Fruit fly (Drosophila melanogaster) whole organism, embryonic: ENCODE results near the gene Hrb27C.

ENCODE experiments used
- Adf1 ChIP-seq: fragments of 200-800 bp; sonication (Bioruptor generic); IDR thresholded peaks from 2 replicates; pipeline ENCODE4 v1.3.6; 2022; ENCODE audit warnings: missing biosample characterization, missing genetic modification characterization
- Atf3 ChIP-seq: fragments of 200-800 bp; sonication (Bioruptor generic); optimal IDR thresholded peaks from 3 replicates; lab custom pipeline; 2016; ENCODE audit warnings: missing biosample characterization, missing genetic modification characterization
- B-H1 ChIP-seq: fragments of 200-800 bp; sonication (Bioruptor generic); IDR thresholded peaks from 3 replicates; pipeline ENCODE4 v1.3.6; 2022; ENCODE audit warnings: missing biosample characterization, missing genetic modification characterization
- B-H2 ChIP-seq: fragments of 200-800 bp; sonication (Bioruptor generic); optimal IDR thresholded peaks from 2 replicates; lab custom pipeline; 2018; ENCODE audit warnings: missing biosample characterization, mild to moderate bottlenecking, missing genetic modification characterization
- CG10267 ChIP-seq: fragments of 200-800 bp; sonication (Bioruptor generic); optimal IDR thresholded peaks from 2 replicates; lab custom pipeline; 2018; ENCODE audit warnings: missing biosample characterization, mild to moderate bottlenecking, missing genetic modification characterization, moderate library complexity
- CG11247 ChIP-seq: fragments of 200-800 bp; sonication (Bioruptor generic); IDR thresholded peaks from 2 replicates; pipeline ENCODE4 v1.3.6; 2022; ENCODE audit warnings: missing biosample characterization, missing genetic modification characterization
- CG12659 ChIP-seq: fragments of 200-800 bp; sonication (Bioruptor generic); optimal IDR thresholded peaks from 3 replicates; lab custom pipeline; 2017; ENCODE audit warnings: mild to moderate bottlenecking, missing biosample characterization, missing genetic modification reagents, missing genetic modification characterization
- CG12942 ChIP-seq: fragments of 200-800 bp; sonication (Bioruptor generic); optimal IDR thresholded peaks from 3 replicates; lab custom pipeline; 2016; ENCODE audit warnings: missing biosample characterization, missing genetic modification characterization
- CG16779 ChIP-seq: fragments of 200-800 bp; sonication (Bioruptor generic); IDR thresholded peaks from 2 replicates; pipeline ENCODE4 v1.3.6; 2022; ENCODE audit warnings: missing biosample characterization, missing genetic modification characterization
- CG17186 ChIP-seq: fragments of 200-800 bp; sonication (Bioruptor generic); optimal IDR thresholded peaks from 3 replicates; lab custom pipeline; 2017; ENCODE audit warnings: missing biosample characterization, missing genetic modification reagents, missing genetic modification characterization
- CG31365 ChIP-seq: fragments of 200-800 bp; sonication (Bioruptor generic); optimal IDR thresholded peaks from 2 replicates; lab custom pipeline; 2018; ENCODE audit warnings: missing biosample characterization, mild to moderate bottlenecking, missing genetic modification characterization
- CG33213 ChIP-seq: fragments of 200-800 bp; sonication (Bioruptor generic); optimal IDR thresholded peaks from 3 replicates; lab custom pipeline; 2016; ENCODE audit warnings: missing biosample characterization, missing genetic modification characterization
- CG3407 ChIP-seq: fragments of 200-800 bp; sonication (Bioruptor generic); optimal IDR thresholded peaks from 2 replicates; lab custom pipeline; 2018; ENCODE audit warnings: missing biosample characterization, mild to moderate bottlenecking, missing genetic modification characterization
- CG3995 ChIP-seq: fragments of 200-800 bp; sonication (Bioruptor generic); optimal IDR thresholded peaks from 3 replicates; lab custom pipeline; 2016; ENCODE audit warnings: missing biosample characterization, missing genetic modification characterization
- CG4404 ChIP-seq: fragments of 200-800 bp; sonication (Bioruptor generic); IDR thresholded peaks from 2 replicates; pipeline ENCODE4 v1.3.6; 2022; ENCODE audit warnings: missing biosample characterization, missing genetic modification characterization
- CG4730 ChIP-seq: fragments of 200-800 bp; sonication (Bioruptor generic); IDR thresholded peaks from 2 replicates; pipeline ENCODE4 v1.3.6; 2022; ENCODE audit warnings: missing biosample characterization, missing genetic modification characterization
- CG6175 ChIP-seq: fragments of 200-800 bp; sonication (Bioruptor generic); IDR thresholded peaks from 3 replicates; pipeline ENCODE4 v1.3.6; 2022; ENCODE audit warnings: missing biosample characterization, missing genetic modification characterization
- CG7372 ChIP-seq: fragments of 200-800 bp; sonication (Bioruptor generic); IDR thresholded peaks from 2 replicates; pipeline ENCODE4 v1.3.6; 2022; ENCODE audit warnings: missing biosample characterization, missing genetic modification characterization
- CG8924 ChIP-seq: fragments of 200-800 bp; optimal IDR thresholded peaks from 3 replicates; lab custom pipeline; 2019; ENCODE audit warnings: missing biosample characterization, mild to moderate bottlenecking, missing genetic modification characterization, moderate library complexity
- Dad ChIP-seq: fragments of 200-800 bp; sonication (Bioruptor generic); optimal IDR thresholded peaks from 3 replicates; lab custom pipeline; 2016; ENCODE audit warnings: missing biosample characterization, missing genetic modification characterization
- Dfd ChIP-seq, 2 experiments: fragments of >200 bp; optimal IDR thresholded peaks; 2 replicates each; lab custom pipeline; 2017; ENCODE audit warnings: missing biosample characterization in 2 of 2, missing genetic modification characterization in 2 of 2
- Doc3 ChIP-seq: fragments of 200-800 bp; sonication (Bioruptor generic); IDR thresholded peaks from 3 replicates; pipeline ENCODE4 v1.3.6; 2022; ENCODE audit warnings: missing biosample characterization, missing genetic modification characterization; ENCODE audit not compliant: partially characterized antibody
- GATAe ChIP-seq: fragments of 200-800 bp; sonication (Bioruptor generic); conservative IDR thresholded peaks from 2 replicates; pipeline ENCODE4 v1.3.6; 2022; ENCODE audit warnings: missing biosample characterization, missing genetic modification characterization
- Gug ChIP-seq: fragments of 200-800 bp; sonication (Bioruptor generic); IDR thresholded peaks from 4 replicates; pipeline ENCODE4 v1.3.6; 2022; ENCODE audit warnings: missing biosample characterization, missing genetic modification characterization
- HLHmδ ChIP-seq: fragments of 200-800 bp; sonication (Bioruptor generic); optimal IDR thresholded peaks from 2 replicates; lab custom pipeline; 2018; ENCODE audit warnings: missing biosample characterization, mild to moderate bottlenecking, missing genetic modification characterization, moderate library complexity
- Mad ChIP-seq: fragments of 200-800 bp; sonication (Bioruptor generic); optimal IDR thresholded peaks from 2 replicates; lab custom pipeline; 2016; ENCODE audit warnings: missing biosample characterization, missing genetic modification characterization
- Meics ChIP-seq: fragments of 200-800 bp; sonication (Bioruptor generic); optimal IDR thresholded peaks from 2 replicates; lab custom pipeline; 2017; ENCODE audit warnings: missing biosample characterization, mild to moderate bottlenecking, missing genetic modification characterization
- Usf ChIP-seq: fragments of 200-800 bp; sonication (Bioruptor generic); optimal IDR thresholded peaks from 2 replicates; lab custom pipeline; 2017; ENCODE audit warnings: missing genotype, missing biosample characterization, missing genetic modification characterization
- az2 ChIP-seq: fragments of 200-800 bp; sonication (Bioruptor generic); optimal IDR thresholded peaks from 3 replicates; lab custom pipeline; 2016; ENCODE audit warnings: missing biosample characterization, missing genetic modification characterization
- bbx ChIP-seq: fragments of 200-800 bp; sonication (Bioruptor generic); IDR thresholded peaks from 2 replicates; pipeline ENCODE4 v1.3.6; 2022; ENCODE audit warnings: missing biosample characterization, missing genetic modification characterization; ENCODE audit not compliant: partially characterized antibody
- bowl ChIP-seq: fragments of 200-800 bp; sonication (Bioruptor generic); IDR thresholded peaks from 2 replicates; pipeline ENCODE4 v1.3.6; 2022; ENCODE audit warnings: missing biosample characterization, missing genetic modification characterization
- crp ChIP-seq, 2 experiments: fragments of 200-800 bp; sonication (Bioruptor generic); optimal IDR thresholded peaks; 2 replicates in 1 of 2; 3 replicates in 1 of 2; lab custom pipeline; 2017; ENCODE audit warnings: missing biosample characterization in 2 of 2, missing genetic modification characterization in 2 of 2, mild to moderate bottlenecking in 1 of 2, moderate library complexity in 1 of 2
- cwo ChIP-seq: fragments of 200-800 bp; sonication (Bioruptor generic); optimal IDR thresholded peaks from 3 replicates; lab custom pipeline; 2017; ENCODE audit warnings: missing biosample characterization, missing genetic modification characterization, mild to moderate bottlenecking, moderate library complexity, missing genetic modification reagents
- danr ChIP-seq: fragments of 200-800 bp; sonication (Bioruptor generic); IDR thresholded peaks from 2 replicates; pipeline ENCODE4 v1.3.6; 2022; ENCODE audit warnings: missing biosample characterization, missing genetic modification characterization
- dmrt11E ChIP-seq: fragments of 200-800 bp; sonication (Bioruptor generic); optimal IDR thresholded peaks from 3 replicates; lab custom pipeline; 2018; ENCODE audit warnings: missing biosample characterization, mild to moderate bottlenecking, missing genetic modification characterization, moderate library complexity
- hkb ChIP-seq, 2 experiments: fragments of 200-800 bp in 1 of 2; fragments of >200 bp in 1 of 2; sonication (Bioruptor generic) in 1 of 2; IDR thresholded peaks in 1 of 2; optimal IDR thresholded peaks in 1 of 2; 2 replicates each; pipeline versions ENCODE4 v1.3.6 to Lab custom; 2017 to 2022; ENCODE audit warnings: missing biosample characterization in 1 of 2, missing genetic modification characterization in 1 of 2
- jigr1 ChIP-seq: fragments of 200-800 bp; sonication (Bioruptor generic); IDR thresholded peaks from 3 replicates; pipeline ENCODE4 v1.3.6; 2022; ENCODE audit warnings: missing biosample characterization, missing genetic modification characterization
- maf-S ChIP-seq: fragments of 200-800 bp; sonication (Bioruptor generic); optimal IDR thresholded peaks from 2 replicates; lab custom pipeline; 2016; ENCODE audit warnings: missing biosample characterization, missing genetic modification characterization
- nom ChIP-seq: fragments of 200-800 bp; sonication (Bioruptor generic); optimal IDR thresholded peaks from 2 replicates; lab custom pipeline; 2017; ENCODE audit warnings: missing biosample characterization, missing genetic modification characterization, mild to moderate bottlenecking, moderate library complexity, missing genetic modification reagents
- otp ChIP-seq: fragments of 200-800 bp; sonication (Bioruptor generic); IDR thresholded peaks from 3 replicates; pipeline ENCODE4, ENCODE4 v1.3.6; 2022; ENCODE audit warnings: missing biosample characterization, missing genetic modification characterization
- pros ChIP-seq: fragments of 200-800 bp; sonication (Bioruptor generic); optimal IDR thresholded peaks from 3 replicates; lab custom pipeline; 2019; ENCODE audit warnings: missing biosample characterization, mild to moderate bottlenecking, missing genetic modification characterization, moderate library complexity
- psq ChIP-seq: fragments of 200-800 bp; sonication (Bioruptor generic); optimal IDR thresholded peaks from 2 replicates; lab custom pipeline; 2017; ENCODE audit warnings: missing biosample characterization, missing genetic modification characterization
- row ChIP-seq: fragments of 200-800 bp; sonication (Bioruptor generic); IDR thresholded peaks from 3 replicates; pipeline ENCODE4 v1.3.6; 2022; ENCODE audit warnings: missing biosample characterization, missing genetic modification characterization
- scrt ChIP-seq: fragments of 200-800 bp; sonication (Bioruptor generic); optimal IDR thresholded peaks from 2 replicates; lab custom pipeline; 2018; ENCODE audit warnings: missing biosample characterization, mild to moderate bottlenecking, missing genetic modification characterization, moderate library complexity
- slou ChIP-seq: fragments of 200-800 bp; sonication (Bioruptor generic); optimal IDR thresholded peaks from 3 replicates; lab custom pipeline; 2016; ENCODE audit warnings: missing biosample characterization, missing genetic modification characterization
- sna ChIP-seq: fragments of 200-800 bp; sonication (Bioruptor generic); IDR thresholded peaks from 2 replicates; pipeline ENCODE4 v1.3.6; 2022; ENCODE audit warnings: missing biosample characterization, missing genetic modification characterization; ENCODE audit not compliant: partially characterized antibody
- sug ChIP-seq: fragments of 200-800 bp; optimal IDR thresholded peaks from 2 replicates; lab custom pipeline; 2019; ENCODE audit warnings: missing biosample characterization, mild to moderate bottlenecking, missing genetic modification characterization, moderate library complexity
- wdn ChIP-seq: fragments of 200-800 bp; sonication (Bioruptor generic); IDR thresholded peaks from 2 replicates; pipeline ENCODE4 v1.3.6; 2022; ENCODE audit warnings: missing biosample characterization, missing genetic modification characterization
- zfh2 ChIP-seq: fragments of 200-800 bp; sonication (Bioruptor generic); optimal IDR thresholded peaks from 2 replicates; lab custom pipeline; 2016; ENCODE audit warnings: missing biosample characterization, missing genetic modification characterization

Hrb27C gene

dm6 chr2L:6918517-6919202 lies 1.8 kb upstream of the Hrb27C start, which contains the start of gene nop5 (continued):
- TF ChIP-seq B-H2 (GFP tag; lab: Kevin White, UChicago) (peak; percentile 72), HLHmδ (peak; percentile 43), CG4730 (no peak), Mad (GFP tag; lab: Kevin White, UChicago) (peak; percentile 10), Dad (no peak), CG17186 (GFP tag; lab: Kevin White, UChicago) (peak; percentile 99), crp (GFP tag; optimal IDR thresholded peaks at IDR 0.05; lab: Kevin White, UChicago) (peak in 1 of 2 experiments; percentile 0), nom (GFP tag; lab: Kevin White, UChicago) (peak; percentile 19), maf-S (GFP tag; lab: Kevin White, UChicago) (no peak), bbx (peak; percentile 64), CG16779 (GFP tag; lab: Robert Waterston, UW) (no peak), GATAe (GFP tag; lab: Robert Waterston, UW) (no peak), CG7372 (GFP tag; lab: Robert Waterston, UW) (no peak), wdn (no peak), Gug (no peak), CG6175 (GFP tag; lab: Robert Waterston, UW) (no peak), pros (GFP tag; lab: Kevin White, UChicago) (peak; percentile 37), row (GFP tag; lab: Robert Waterston, UW) (peak; percentile 95), CG4404 (GFP tag; lab: Robert Waterston, UW) (no peak), hkb (optimal IDR thresholded peaks at IDR 0.05; lab: Kevin White, UChicago) (no peak), hkb (GFP tag; IDR thresholded peaks at IDR 0.05; lab: Robert Waterston, UW) (no peak), Doc3 (no peak), CG11247 (GFP tag; lab: Robert Waterston, UW) (no peak), Atf3 (no peak), CG3407 (no peak), Dfd (GFP tag; optimal IDR thresholded peaks at IDR 0.05; lab: Kevin White, UChicago) (no peak), CG12942 (GFP tag; lab: Kevin White, UChicago) (peak; percentile 3), scrt (GFP tag; lab: Kevin White, UChicago) (no peak), jigr1 (GFP tag; lab: Robert Waterston, UW) (no peak), bowl (GFP tag; lab: Robert Waterston, UW) (no peak), CG10267 (tag; lab: Kevin White, UChicago) (peak; percentile 69), CG31365 (no peak), sug (tag; lab: Kevin White, UChicago) (peak; percentile 77), CG33213 (GFP tag; lab: Kevin White, UChicago) (no peak), danr (GFP tag; lab: Robert Waterston, UW) (no peak), psq (GFP tag; lab: Kevin White, UChicago) (peak; percentile 20), cwo (GFP tag; lab: Kevin White, UChicago) (peak; percentile 88), Meics (peak; percentile 83), CG3995 (GFP tag; lab: Kevin White, UChicago) (no peak), otp (no peak), Usf (GFP tag; lab: Kevin White, UChicago) (peak; percentile 59), sna (no peak), slou (GFP tag; lab: Kevin White, UChicago) (no peak), CG8924 (tag; lab: Kevin White, UChicago) (peak; percentile 82), az2 (GFP tag; lab: Kevin White, UChicago) (peak; percentile 44), B-H1 (GFP tag; lab: Robert Waterston, UW) (no peak), zfh2 (GFP tag; lab: Kevin White, UChicago) (no peak), CG12659 (peak; percentile 85), Adf1 (GFP tag; lab: Robert Waterston, UW) (no peak), dmrt11E (tag; lab: Kevin White, UChicago) (peak; percentile 76)
